Fruit fly (Drosophila melanogaster) whole organism, larva: ENCODE results near the gene XRCC1.

Source experiments
- noc ChIP-seq: fragments of 200-800 bp; sonication (Bioruptor generic); optimal IDR thresholded peaks from 3 replicates; lab custom pipeline; 2019; ENCODE audit warnings: missing biosample characterization, mild to moderate bottlenecking, missing genetic modification characterization, moderate library complexity

The XRCC1 gene

DNA sequence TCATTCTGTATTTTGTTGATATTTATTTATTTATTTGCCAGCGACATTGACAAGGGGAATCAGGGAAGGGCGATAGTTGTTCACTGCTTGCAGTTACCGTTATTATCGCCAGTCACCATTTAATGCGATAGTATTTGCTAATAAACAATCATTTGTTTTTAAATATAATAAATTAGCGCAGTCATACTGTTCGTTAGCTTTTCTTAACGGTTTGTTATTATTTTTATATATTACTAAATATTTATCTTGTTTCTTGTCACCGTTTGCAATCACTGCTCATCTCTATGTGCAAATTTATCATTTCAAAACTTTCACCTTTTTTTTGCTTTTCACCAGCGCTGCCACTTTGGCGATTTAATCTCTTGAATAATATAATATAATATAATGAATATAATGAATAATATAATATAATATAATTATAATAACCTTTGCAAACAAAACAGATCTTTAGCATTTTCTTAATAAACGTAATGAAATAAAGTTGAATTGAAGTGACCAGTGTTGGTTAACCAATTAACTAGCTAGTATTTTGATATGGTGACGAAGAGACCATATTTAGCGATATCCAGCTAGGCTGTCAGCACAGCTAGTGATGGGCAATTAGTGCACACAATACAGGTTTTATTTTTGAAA is at the start of gene XRCC1, which contains the start of gene CG3309:
Gene XRCC1, plus strand, starts transcription at position 611 of the 633 bp plus-strand sequence.
Gene CG3309, minus strand, starts transcription at position 82 of the 633 bp plus-strand sequence.
- peak; percentile 5 for TF ChIP-seq noc

DNA sequence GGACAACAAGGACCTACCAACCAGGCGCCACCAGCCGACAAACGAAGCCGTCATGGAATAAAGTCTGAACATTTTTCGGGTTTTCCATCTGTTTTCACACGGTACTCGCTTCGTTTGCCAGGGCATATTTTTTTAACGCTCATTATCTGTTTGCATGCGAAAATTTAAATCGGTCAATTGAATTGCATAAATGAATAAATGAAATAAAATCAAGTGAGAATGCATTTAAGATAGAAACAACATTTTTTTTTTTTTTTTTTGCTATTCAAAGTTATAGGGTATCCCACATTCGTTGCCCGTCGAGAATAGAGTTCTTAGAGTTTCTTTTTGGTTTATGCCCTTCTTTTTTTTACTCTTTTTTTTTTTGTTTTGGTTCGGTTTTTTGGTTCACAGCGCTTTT is 43.8 kb upstream of the XRCC1 start:
- no peak for TF ChIP-seq noc

DNA sequence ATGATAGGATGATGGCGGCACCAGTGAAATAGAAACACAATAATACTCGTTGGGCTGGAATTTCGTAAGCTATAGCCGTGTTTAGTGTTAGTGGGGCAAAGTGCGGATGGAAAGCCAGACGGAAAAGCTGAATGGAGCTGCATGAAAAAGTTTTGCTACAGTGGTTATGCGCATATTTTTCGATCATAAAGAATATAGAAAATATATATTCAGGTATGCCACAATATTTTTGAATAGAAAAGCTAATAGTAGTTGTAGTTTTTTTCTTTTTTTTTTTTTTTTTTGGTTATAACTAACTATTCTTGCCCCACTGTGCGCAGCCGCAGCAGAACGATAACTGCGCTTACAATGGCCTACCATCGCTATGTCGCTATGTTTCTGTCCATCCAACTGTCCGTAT is 43.2 kb upstream of the XRCC1 start:
- TF ChIP-seq noc, result no peak

DNA sequence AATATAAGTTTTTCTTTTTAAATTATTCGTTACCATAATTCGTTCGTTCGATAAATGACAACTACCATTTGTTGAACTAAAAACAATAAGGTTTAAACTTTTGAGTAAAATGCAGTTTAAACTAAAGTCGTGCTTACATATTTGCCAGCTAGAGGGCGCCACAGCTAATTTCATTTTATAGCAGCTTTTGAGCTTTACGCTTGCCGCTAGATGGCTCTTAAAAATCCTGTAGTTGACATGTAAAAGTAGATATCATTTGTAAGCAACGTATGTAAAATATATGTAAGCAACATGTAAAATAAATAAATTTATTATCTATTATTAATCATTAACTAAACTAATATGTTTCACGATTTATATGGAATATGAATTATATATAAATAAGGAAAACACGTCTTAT is 40.0 kb upstream of the XRCC1 start:
- no peak for TF ChIP-seq noc

DNA sequence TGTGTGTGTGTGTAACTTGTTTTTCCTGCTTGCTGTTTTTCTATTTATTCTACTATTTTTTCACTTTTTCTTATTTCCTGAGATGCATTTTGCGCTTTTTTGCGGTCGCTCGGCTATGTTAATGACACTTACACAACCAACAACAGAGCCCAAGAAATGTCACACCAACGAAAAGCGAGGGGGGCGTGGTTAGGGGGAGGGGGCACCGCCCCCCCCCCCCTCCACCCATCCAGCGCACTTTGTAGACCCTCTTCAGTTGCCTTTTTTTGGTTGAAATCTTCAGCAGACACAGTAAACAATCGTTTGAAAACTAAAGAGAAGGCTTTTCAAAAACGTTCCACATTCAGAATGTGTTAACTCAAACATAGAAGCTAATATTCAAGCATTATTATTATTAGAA is 36.5 kb upstream of the XRCC1 start:
- no peak for TF ChIP-seq noc

DNA sequence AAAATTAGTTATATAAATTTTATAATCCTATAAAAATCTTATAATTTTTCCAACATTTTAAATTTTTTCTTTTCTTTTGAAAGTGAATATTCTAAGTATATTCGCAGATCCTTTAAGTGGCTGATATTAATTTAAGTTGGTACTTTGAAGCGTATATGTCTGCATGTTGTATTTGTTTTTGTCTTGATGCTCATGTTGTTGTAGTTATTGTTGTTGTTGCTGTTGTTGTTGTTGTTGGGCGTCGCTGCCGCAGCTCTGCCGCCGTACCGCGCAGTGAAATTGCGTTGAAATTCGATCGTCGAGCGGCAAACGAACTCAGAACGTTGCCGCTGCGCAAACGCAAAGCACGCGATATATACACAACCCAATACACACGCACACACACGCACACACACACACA is 33.9 kb upstream of the XRCC1 start, which contains the start of gene CG42749:
Gene CG42749, plus strand, starts transcription at position 301 of the 400 bp plus-strand sequence.
- TF ChIP-seq noc, result no peak

DNA sequence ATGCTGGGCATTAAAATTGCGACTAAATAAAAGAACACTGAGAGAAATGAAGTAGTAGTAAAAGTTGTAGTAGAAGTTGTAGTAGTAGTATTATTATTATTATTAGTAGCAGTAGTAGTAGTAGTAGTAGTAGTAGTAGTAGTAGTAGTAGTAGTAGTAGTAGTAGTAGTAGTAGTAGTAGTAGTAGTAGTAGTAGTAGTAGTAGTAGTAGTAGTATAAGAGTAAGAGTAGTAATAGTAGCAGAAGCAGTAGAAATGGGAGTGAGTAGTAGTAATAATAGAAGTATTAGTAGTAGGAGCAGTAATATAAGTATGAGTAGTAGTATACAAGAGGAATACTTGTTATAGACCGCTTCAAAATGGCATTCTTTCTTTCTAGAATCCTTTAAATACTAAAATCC is 29.7 kb upstream of the XRCC1 start:
- TF ChIP-seq noc, result no peak

DNA sequence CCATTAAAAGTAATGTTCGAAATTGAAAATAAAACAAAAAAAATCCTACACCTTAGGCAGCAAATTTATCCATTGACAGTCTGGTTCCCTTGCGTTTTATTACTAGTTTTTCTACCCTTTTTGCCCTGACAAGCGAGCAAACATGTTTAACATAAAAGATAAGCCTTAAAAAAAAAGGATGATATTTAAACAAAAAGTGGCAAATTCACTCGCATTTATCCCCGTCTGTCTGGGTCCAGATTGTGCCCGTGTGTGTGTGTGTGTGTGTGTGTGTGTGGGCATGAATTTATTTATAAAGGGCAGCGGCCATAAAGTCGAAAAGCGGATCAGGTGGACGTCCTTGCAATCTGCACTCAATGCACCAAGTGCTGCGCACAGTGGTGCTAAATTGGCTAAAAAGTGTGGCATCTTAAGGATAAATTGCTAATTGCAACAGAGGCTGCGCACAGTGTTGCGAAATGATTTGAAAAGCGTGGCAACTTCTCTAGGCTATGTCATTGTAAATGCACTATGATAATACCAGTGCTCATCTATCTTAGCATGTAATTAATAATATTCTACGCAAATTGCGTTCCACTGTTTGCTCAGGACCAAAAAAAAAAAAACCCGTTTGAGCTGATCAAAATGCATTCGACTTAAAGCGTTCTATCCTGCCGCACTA is 28.9 kb upstream of the XRCC1 start:
- TF ChIP-seq noc, result no peak

DNA sequence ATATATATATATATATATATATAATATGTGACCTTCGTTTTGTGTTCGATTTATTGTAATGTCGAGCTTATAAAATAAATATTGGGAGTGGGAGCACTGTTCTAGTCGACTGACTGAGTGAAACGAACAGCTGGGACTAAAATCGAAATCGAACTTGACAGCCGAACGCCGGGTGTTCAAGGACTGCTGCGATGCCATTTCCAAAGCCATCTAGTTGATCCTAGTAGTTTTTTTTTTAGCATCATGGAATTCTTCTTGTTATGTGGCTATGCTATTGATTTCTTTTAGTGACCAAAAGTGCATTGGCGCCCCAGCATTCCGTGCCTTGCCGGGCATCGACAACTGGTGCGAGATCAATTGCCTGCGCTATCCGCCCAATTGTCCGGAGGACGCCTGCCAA is 24.1 kb upstream of the XRCC1 start, which contains the start of gene CG3323:
Gene CG3323, minus strand, starts transcription at position 101 of the 400 bp plus-strand sequence.
- no peak for TF ChIP-seq noc

DNA sequence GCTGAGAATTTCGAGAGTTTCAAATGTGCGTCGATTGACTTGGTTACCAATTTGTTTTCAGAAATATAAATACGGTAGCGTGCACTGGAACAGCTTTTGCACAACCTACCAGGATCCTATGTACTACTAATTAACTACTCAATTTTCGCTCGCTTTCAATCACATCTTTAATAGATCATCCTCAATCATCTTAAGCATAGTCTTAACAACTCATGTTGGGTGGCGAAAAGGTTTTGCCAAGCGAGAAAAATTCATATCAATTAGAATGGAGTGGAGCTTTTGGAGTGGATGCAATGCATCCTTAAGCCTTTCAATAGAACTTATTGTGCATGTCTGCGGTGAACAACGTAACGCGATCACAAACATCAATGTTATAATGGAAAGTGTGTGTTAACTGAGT is 22.4 kb upstream of the XRCC1 start, which contains the start of gene CG17764:
Gene CG17764, minus strand, starts transcription at position 101 of the 400 bp plus-strand sequence.
- TF ChIP-seq noc, result no peak

DNA sequence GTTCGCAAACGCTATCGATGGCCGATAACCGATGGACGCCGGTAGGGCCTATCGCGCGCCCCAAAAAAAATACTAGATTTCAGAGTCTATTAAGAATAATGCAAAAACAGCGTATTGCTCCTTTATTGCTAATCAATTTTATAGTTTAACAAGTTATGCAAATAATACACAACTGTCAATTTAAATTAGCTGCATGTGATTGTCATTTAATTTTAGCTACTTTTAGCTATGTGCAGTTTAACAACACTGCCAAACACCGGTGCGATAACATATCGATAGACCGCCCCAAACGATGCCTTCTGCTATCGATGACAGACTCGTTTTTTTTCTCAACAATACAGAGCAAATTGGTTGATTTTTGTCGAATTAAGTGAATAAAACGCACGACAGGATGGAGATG is 20.7 kb upstream of the XRCC1 start, which contains the start of the genes Cdk7 and snf:
Gene Cdk7, minus strand, starts transcription at position 21 of the 400 bp plus-strand sequence.
Gene snf, plus strand, starts transcription at position 280 of the 400 bp plus-strand sequence.
- TF ChIP-seq noc, result no peak

DNA sequence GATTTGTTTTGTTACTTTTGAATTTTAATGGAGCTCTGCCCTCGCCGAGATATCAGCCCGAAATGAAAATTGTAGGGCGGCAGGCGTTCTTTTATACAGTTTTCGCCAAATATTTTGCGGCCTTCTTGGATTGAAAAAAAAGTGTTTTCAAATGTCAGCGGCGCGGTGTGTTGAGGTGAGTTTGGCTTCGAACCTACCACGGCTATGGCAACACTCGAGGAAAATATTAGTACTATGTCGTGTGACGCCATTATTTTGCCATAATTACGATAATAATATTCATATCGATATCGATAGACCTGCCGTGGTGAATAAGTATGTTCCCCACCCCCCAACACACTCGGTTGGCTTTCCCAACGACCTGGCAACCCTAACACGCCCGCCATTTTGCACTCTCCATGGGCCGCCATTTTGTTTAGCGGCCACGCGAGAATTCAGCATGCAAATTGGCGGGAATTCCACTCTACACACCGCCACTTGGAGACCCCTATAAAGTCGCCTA is 17.8 kb upstream of the XRCC1 start, which contains the start of the genes TrxT and dhd:
Gene TrxT, minus strand, starts transcription at position 51 of the 502 bp plus-strand sequence.
Gene dhd, plus strand, starts transcription at position 334 of the 502 bp plus-strand sequence.
- TF ChIP-seq noc, result no peak

DNA sequence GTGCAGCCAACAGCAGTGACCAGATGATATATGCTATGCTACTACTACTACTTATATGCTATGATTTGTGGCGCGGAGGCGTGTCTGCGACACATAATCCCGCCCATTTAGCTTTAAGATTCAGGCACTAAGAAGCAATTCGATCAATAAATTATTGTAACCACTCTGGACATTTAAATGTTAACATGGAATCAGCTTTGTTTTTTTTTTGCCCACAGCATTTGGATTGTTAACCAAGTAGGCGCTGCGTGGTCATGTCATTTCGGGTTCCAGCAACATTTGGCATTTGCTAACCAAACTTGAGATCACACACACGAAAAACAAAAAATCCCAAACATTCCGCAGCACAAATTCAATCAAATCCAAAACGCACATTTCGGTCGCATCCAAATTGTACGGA is 16.7 kb upstream of the XRCC1 start, which contains the start of gene CG4198:
Gene CG4198, plus strand, starts transcription at position 301 of the 400 bp plus-strand sequence.
- no peak for TF ChIP-seq noc

DNA sequence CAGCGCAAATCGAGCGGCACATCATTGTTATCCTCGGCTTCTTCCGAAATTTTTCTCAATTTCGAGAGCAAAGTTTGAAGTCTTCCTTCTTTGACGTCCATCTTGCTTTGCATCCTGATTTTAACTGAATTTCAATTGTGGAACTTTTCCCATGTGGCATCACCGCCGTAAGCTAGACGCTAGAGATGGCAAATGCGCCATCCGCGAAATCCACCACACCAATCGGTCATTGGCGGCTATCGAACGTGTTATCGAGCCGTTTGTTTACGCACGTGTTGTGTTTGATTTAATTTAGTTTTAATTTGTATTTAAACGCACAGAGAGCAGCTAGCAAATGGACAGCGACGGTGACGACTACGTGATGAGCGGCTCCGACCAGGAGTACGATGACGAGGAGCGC is 12.5 kb upstream of the XRCC1 start, which contains the start of the genes CG15930 and Sas10:
Gene CG15930, minus strand, starts transcription at position 126 of the 400 bp plus-strand sequence.
Gene Sas10, plus strand, starts transcription at position 240 of the 400 bp plus-strand sequence.
- no peak for TF ChIP-seq noc

DNA sequence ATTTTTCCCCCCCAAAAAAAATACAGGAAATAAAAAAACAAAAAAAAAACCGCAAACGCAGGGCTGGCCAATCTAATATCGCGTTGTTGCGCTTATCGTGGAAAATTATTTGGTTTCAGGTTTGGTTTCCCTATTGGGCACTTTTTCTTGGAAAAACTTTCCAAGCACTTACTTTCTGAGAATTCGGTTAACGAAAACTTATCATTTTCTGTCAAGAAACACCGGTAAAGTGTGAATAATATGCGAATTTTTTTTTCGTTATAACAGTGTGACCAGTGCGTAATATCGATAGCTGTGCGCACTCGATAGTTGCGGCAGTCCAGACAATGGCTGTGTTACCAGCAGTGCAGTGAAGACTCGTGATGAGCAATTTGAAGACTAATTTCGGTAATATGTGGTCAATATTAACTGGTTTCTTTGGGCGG is 7.2 kb upstream of the XRCC1 start, which contains the start of gene Rnp4F:
Gene Rnp4F, minus strand, starts transcription at position 238 of the 425 bp plus-strand sequence.
- TF ChIP-seq noc, result peak; percentile 68

DNA sequence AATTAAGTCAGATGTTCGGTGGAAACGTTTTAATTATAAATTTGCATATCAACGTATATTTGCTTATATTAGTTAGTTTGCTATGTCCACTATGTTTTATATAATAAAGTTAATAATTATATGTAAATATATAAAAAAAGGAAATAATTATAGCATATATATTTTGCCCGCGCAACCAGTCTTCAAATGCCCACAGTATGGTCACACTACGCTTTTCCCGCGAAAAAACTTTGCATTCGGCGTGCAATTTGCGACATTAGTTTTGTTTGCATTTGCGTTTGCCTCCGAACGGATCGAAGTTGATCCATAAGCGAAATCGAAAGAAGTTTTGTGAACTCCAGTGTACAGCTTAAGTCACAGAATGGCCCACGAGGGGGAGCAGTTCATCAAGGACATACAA is 6.0 kb upstream of the XRCC1 start, which contains the start of gene Mcm3:
Gene Mcm3, plus strand, starts transcription at position 220 of the 400 bp plus-strand sequence.
- TF ChIP-seq noc, result no peak
